Worm (Caenorhabditis elegans) whole organism, L4 larva: ENCODE data around the gene pgp-10.

Experiments
- D1046.2 ChIP-seq: fragments of 200-800 bp; sonication (Bioruptor generic); IDR thresholded peaks from 2 replicates; pipeline ENCODE4 v1.3.6; 2022; ENCODE audit warnings: missing genetic modification characterization, missing compliant biosample characterization
- R02D3.7 ChIP-seq: fragments of 150-350 bp; sonication (generic microtip); optimal IDR thresholded peaks from 3 replicates; lab custom pipeline; 2014; ENCODE audit warnings: missing biosample characterization, missing genetic modification characterization
- T20F7.1 ChIP-seq: fragments of 200-800 bp; sonication (Bioruptor generic); optimal IDR thresholded peaks from 2 replicates; lab custom pipeline; 2018; ENCODE audit warnings: mild to moderate bottlenecking, missing genetic modification characterization, missing compliant biosample characterization
- Y5F2A.4 ChIP-seq: fragments of 200-800 bp; sonication (Bioruptor generic); optimal IDR thresholded peaks from 2 replicates; lab custom pipeline; 2018; ENCODE audit warnings: mild to moderate bottlenecking, missing genetic modification characterization, missing compliant biosample characterization
- aly-2 ChIP-seq: sonication (generic microtip); optimal IDR thresholded peaks from 2 replicates; lab custom pipeline; 2018; ENCODE audit warnings: missing biosample characterization, missing genetic modification characterization
- ceh-20 ChIP-seq: fragments of 200-800 bp; sonication (Bioruptor generic); IDR thresholded peaks from 2 replicates; pipeline ENCODE4 v1.3.6; 2022; ENCODE audit warnings: missing genetic modification reagents, missing genetic modification characterization, missing compliant biosample characterization
- ceh-28 ChIP-seq: fragments of 150-350 bp; optimal IDR thresholded peaks from 2 replicates; lab custom pipeline; 2014; ENCODE audit warnings: missing biosample characterization, missing genetic modification reagents, missing genetic modification characterization
- ceh-32 ChIP-seq: sonication (generic microtip); optimal IDR thresholded peaks from 2 replicates; lab custom pipeline; 2016; ENCODE audit warnings: mild to moderate bottlenecking, missing genetic modification characterization, missing compliant biosample characterization; ENCODE audit not compliant: poor library complexity
- ceh-62 ChIP-seq: sonication (generic microtip); optimal IDR thresholded peaks from 2 replicates; lab custom pipeline; 2017; ENCODE audit warnings: missing biosample characterization, missing genetic modification characterization
- ces-1 ChIP-seq: fragments of 150-350 bp; sonication (generic microtip); optimal IDR thresholded peaks from 4 replicates; lab custom pipeline; 2014; ENCODE audit warnings: missing biosample characterization, missing genetic modification reagents, missing genetic modification characterization
- cey-2 ChIP-seq: sonication (generic microtip); optimal IDR thresholded peaks from 3 replicates; lab custom pipeline; 2017; ENCODE audit warnings: missing genetic modification characterization, mild to moderate bottlenecking, missing compliant biosample characterization, antibody characterized with exemption, borderline replicate concordance; ENCODE audit not compliant: insufficient read depth
- ctbp-1 ChIP-seq: fragments of 200-800 bp; sonication (Bioruptor generic); IDR thresholded peaks from 2 replicates; pipeline ENCODE4 v1.3.6; 2022; ENCODE audit warnings: missing genetic modification reagents, missing genetic modification characterization, missing compliant biosample characterization
- daf-12 ChIP-seq: fragments of 150-350 bp; optimal IDR thresholded peaks from 2 replicates; lab custom pipeline; 2014; ENCODE audit warnings: missing biosample characterization, missing genetic modification reagents, missing genetic modification characterization
- daf-16 ChIP-seq, 3 experiments: sonication (generic microtip); optimal IDR thresholded peaks; 2 replicates each; lab custom pipeline; 2016 to 2017; ENCODE audit warnings: missing genetic modification characterization in 3 of 3, missing genetic modification reagents in 3 of 3, mild to moderate bottlenecking in 2 of 3, missing compliant biosample characterization in 2 of 3, missing biosample characterization in 1 of 3, moderate library complexity in 1 of 3
- daf-19 ChIP-seq: fragments of 200-800 bp; sonication (Bioruptor generic); conservative IDR thresholded peaks from 2 replicates; pipeline ENCODE4 v1.3.6; 2022; ENCODE audit warnings: missing genetic modification characterization, missing compliant biosample characterization
- dmd-6 ChIP-seq: fragments of 200-800 bp; sonication (Bioruptor generic); IDR thresholded peaks from 2 replicates; pipeline ENCODE4 v1.3.6; 2022; ENCODE audit warnings: missing genetic modification reagents, missing genetic modification characterization, missing compliant biosample characterization
- dve-1 ChIP-seq: sonication (generic microtip); optimal IDR thresholded peaks from 2 replicates; lab custom pipeline; 2017; ENCODE audit warnings: antibody characterized with exemption, mild to moderate bottlenecking, missing genetic modification characterization, missing compliant biosample characterization; ENCODE audit not compliant: insufficient read depth
- hlh-11 ChIP-seq: fragments of 200-800 bp; sonication (Bioruptor generic); optimal IDR thresholded peaks from 2 replicates; lab custom pipeline; 2018; ENCODE audit warnings: mild to moderate bottlenecking, missing genetic modification characterization, missing compliant biosample characterization
- hlh-30 ChIP-seq: sonication (generic microtip); optimal IDR thresholded peaks from 2 replicates; lab custom pipeline; 2017; ENCODE audit warnings: antibody characterized with exemption, mild to moderate bottlenecking, missing genetic modification characterization, missing compliant biosample characterization; ENCODE audit not compliant: insufficient read depth
- lin-15B ChIP-seq: fragments of 150-350 bp; sonication (generic microtip); optimal IDR thresholded peaks from 3 replicates; lab custom pipeline; 2014; ENCODE audit warnings: missing biosample characterization, missing genetic modification characterization
- mep-1 ChIP-seq: fragments of 150-350 bp; sonication (generic microtip); optimal IDR thresholded peaks from 3 replicates; lab custom pipeline; 2014; ENCODE audit warnings: missing biosample characterization, missing genetic modification characterization
- mxl-3 ChIP-seq: fragments of 200-800 bp; sonication (Bioruptor generic); optimal IDR thresholded peaks from 2 replicates; lab custom pipeline; 2018; ENCODE audit warnings: mild to moderate bottlenecking, missing genetic modification characterization, missing compliant biosample characterization
- nhr-10 ChIP-seq: fragments of 150-350 bp; optimal IDR thresholded peaks from 2 replicates; lab custom pipeline; 2014; ENCODE audit warnings: missing biosample characterization, missing genetic modification characterization
- nhr-28 ChIP-seq: fragments of 150-350 bp; optimal IDR thresholded peaks from 2 replicates; lab custom pipeline; 2014; ENCODE audit warnings: missing biosample characterization, missing genetic modification characterization
- pqm-1 ChIP-seq: sonication (generic microtip); optimal IDR thresholded peaks from 2 replicates; lab custom pipeline; 2017; ENCODE audit warnings: missing biosample characterization, missing genetic modification characterization
- rbr-2 ChIP-seq: sonication (generic microtip); optimal IDR thresholded peaks from 2 replicates; lab custom pipeline; 2016; ENCODE audit warnings: missing genotype, missing genetic modification characterization, missing compliant biosample characterization
- skn-1 ChIP-seq: fragments of 150-350 bp; optimal IDR thresholded peaks from 2 replicates; lab custom pipeline; 2014; ENCODE audit warnings: missing biosample characterization, missing genetic modification characterization
- spr-3 ChIP-seq: fragments of 200-800 bp; sonication (Bioruptor generic); optimal IDR thresholded peaks from 2 replicates; lab custom pipeline; 2018; ENCODE audit warnings: mild to moderate bottlenecking, missing genetic modification characterization, missing compliant biosample characterization
- unc-62 ChIP-seq, 3 experiments: fragments of 150-350 bp in 1 of 3; sonication (generic microtip); optimal IDR thresholded peaks in 2 of 3; peaks in 1 of 3; 1 replicate in 1 of 3; 2 replicates in 2 of 3; lab custom pipeline; 2014 to 2017; ENCODE audit warnings: missing biosample characterization in 3 of 3, missing genetic modification characterization in 3 of 3, missing genetic modification reagents in 3 of 3, missing genotype in 1 of 3
- vab-7 ChIP-seq: fragments of 200-800 bp; sonication (Bioruptor generic); IDR thresholded peaks from 2 replicates; pipeline ENCODE4 v1.3.6; 2022; ENCODE audit warnings: missing genetic modification reagents, missing genetic modification characterization, missing compliant biosample characterization
- zfp-2 ChIP-seq: sonication (generic microtip); optimal IDR thresholded peaks from 2 replicates; lab custom pipeline; 2016; ENCODE audit warnings: mild to moderate bottlenecking, missing genetic modification characterization, missing compliant biosample characterization
- zip-2 ChIP-seq: fragments of 150-350 bp; optimal IDR thresholded peaks from 2 replicates; lab custom pipeline; 2014; ENCODE audit warnings: missing biosample characterization, missing genetic modification characterization
- ztf-7 ChIP-seq: fragments of 150-350 bp; optimal IDR thresholded peaks from 2 replicates; lab custom pipeline; 2014; ENCODE audit warnings: missing biosample characterization, missing genetic modification characterization

Gene pgp-10

ce11 chrX:7129460-7129859, 29.4 kb upstream of the pgp-10 start (continued):
- TF ChIP-seq hlh-11 (peak; percentile 50), ceh-20 (GFP tag; lab: Robert Waterston, UW) (no peak), ceh-32 (tag; lab: Kevin White, UChicago) (no peak), R02D3.7 (tag; lab: Kevin White, UChicago) (no peak), daf-19 (GFP tag; lab: Robert Waterston, UW) (no peak), lin-15B (tag; lab: Kevin White, UChicago) (no peak), aly-2 (tag; lab: Kevin White, UChicago) (no peak), zip-2 (no peak), Y5F2A.4 (no peak), ctbp-1 (GFP tag; lab: Robert Waterston, UW) (no peak), T20F7.1 (no peak)

- TF ChIP-seq spr-3 (GFP tag; lab: Kevin White, UChicago): no peak
- peak in 1 of 2 experiments; percentile 94 for TF ChIP-seq unc-62 (GFP tag; optimal IDR thresholded peaks at IDR 0.05 in 1 of 2; lab: Kevin White, UChicago)
- no peak for TF ChIP-seq unc-62 (tag; optimal IDR thresholded peaks at IDR 0.05; lab: Kevin White, UChicago)
These were observed 27.6 kb upstream of the pgp-10 start for ce11 chrX:7131206-7131605.

- TF ChIP-seq pqm-1 (tag; lab: Kevin White, UChicago): peak; percentile 40
- no peak for TF ChIP-seq vab-7
- TF ChIP-seq cey-2: no peak
- no peak for TF ChIP-seq ceh-32 (tag; lab: Kevin White, UChicago)
- TF ChIP-seq zfp-2 (tag; lab: Kevin White, UChicago): no peak
- peak; percentile 31; the same call in 1 of the 2 replicates for TF ChIP-seq dmd-6 (GFP tag; lab: Robert Waterston, UW)
- TF ChIP-seq skn-1 (tag; lab: Kevin White, UChicago): no peak
- no peak for TF ChIP-seq ceh-28
- no peak for TF ChIP-seq ztf-7 (tag; lab: Kevin White, UChicago)
- peak; percentile 21 for TF ChIP-seq nhr-28 (tag; lab: Kevin White, UChicago)
- TF ChIP-seq daf-16 (GFP tag; optimal IDR thresholded peaks at IDR 0.05; lab: Kevin White, UChicago): no peak
- peak; percentile 29 for TF ChIP-seq daf-16 (tag; optimal IDR thresholded peaks at IDR 0.05; lab: Kevin White, UChicago)
- no peak for TF ChIP-seq daf-12 (tag; lab: Kevin White, UChicago)
- no peak for TF ChIP-seq mep-1 (tag; lab: Kevin White, UChicago)
- no peak for TF ChIP-seq ces-1
- TF ChIP-seq dve-1 (tag; lab: Kevin White, UChicago): peak; percentile 27
These were observed 19.2 kb upstream of the pgp-10 start, which contains the start of gene clec-86 for ce11 chrX:7139614-7140013. Gene clec-86 (plus strand): TSS chrX:7139875.

ce11 chrX:7140682-7141254, 18.1 kb upstream of the pgp-10 start:
- TF ChIP-seq rbr-2 (tag; lab: Kevin White, UChicago) (no peak), mxl-3 (GFP tag; lab: Kevin White, UChicago) (no peak), zfp-2 (tag; lab: Kevin White, UChicago) (no peak), nhr-10 (tag; lab: Kevin White, UChicago) (no peak), D1046.2 (no peak), unc-62 (GFP tag; optimal IDR thresholded peaks at IDR 0.05 in 1 of 2; lab: Kevin White, UChicago) (peak in 1 of 2 experiments; percentile 95), unc-62 (tag; optimal IDR thresholded peaks at IDR 0.05; lab: Kevin White, UChicago) (no peak), pqm-1 (tag; lab: Kevin White, UChicago) (no peak)

- peak; percentile 46 for TF ChIP-seq hlh-30 (tag; lab: Kevin White, UChicago)
- TF ChIP-seq ceh-62 (tag; lab: Kevin White, UChicago): no peak
- peak; percentile 92 for TF ChIP-seq nhr-28 (tag; lab: Kevin White, UChicago)
- TF ChIP-seq dve-1 (tag; lab: Kevin White, UChicago): peak; percentile 39
These were observed 15.3 kb upstream of the pgp-10 start, which contains the start of gene alh-10 for ce11 chrX:7143515-7143914. Gene alh-10 (minus strand): TSS chrX:7143641.
